Worm (Caenorhabditis elegans) whole organism, L3 larva: ENCODE measurements around the gene F55G11.4.

ENCODE experiments used
- ama-1 ChIP-seq: fragments of 150-350 bp; optimal IDR thresholded peaks from 2 replicates; lab custom pipeline; 2018
- fos-1 ChIP-seq: fragments of 150-350 bp; optimal IDR thresholded peaks from 2 replicates; lab custom pipeline; 2014; ENCODE audit warnings: missing biosample characterization, missing genetic modification characterization
- nhr-12 ChIP-seq: fragments of 150-350 bp; optimal IDR thresholded peaks from 2 replicates; lab custom pipeline; 2014; ENCODE audit warnings: missing biosample characterization, missing genetic modification characterization
- nhr-76 ChIP-seq: fragments of 150-350 bp; sonication (generic microtip); optimal IDR thresholded peaks from 5 replicates; lab custom pipeline; 2014; ENCODE audit warnings: missing biosample characterization, missing genetic modification characterization
- nhr-77 ChIP-seq: fragments of 150-350 bp; optimal IDR thresholded peaks from 2 replicates; lab custom pipeline; 2014; ENCODE audit warnings: missing biosample characterization, missing genetic modification characterization
- pha-4 ChIP-seq: fragments of 150-350 bp; optimal IDR thresholded peaks from 2 replicates; lab custom pipeline; 2014; ENCODE audit warnings: missing biosample characterization, missing genetic modification reagents, missing genetic modification characterization
- unc-39 ChIP-seq: sonication (generic microtip); optimal IDR thresholded peaks from 4 replicates; lab custom pipeline; 2017; ENCODE audit warnings: missing biosample characterization, missing genetic modification characterization
- unc-62 ChIP-seq: fragments of 150-350 bp; sonication (generic microtip); optimal IDR thresholded peaks from 4 replicates; lab custom pipeline; 2014; ENCODE audit warnings: missing biosample characterization, missing genetic modification reagents, missing genetic modification characterization

ce11 chrIV:12995886-12996285 is 22.5 kb downstream of the F55G11.4 start, which contains the start of gene K10D11.7:
- TF ChIP-seq nhr-12 (tag; lab: Kevin White, UChicago): no peak
- no peak for TF ChIP-seq nhr-77 (tag; lab: Kevin White, UChicago)
- TF ChIP-seq unc-39: no peak
- no peak for TF ChIP-seq pha-4 (tag; lab: Kevin White, UChicago)
- no peak for TF ChIP-seq fos-1 (tag; lab: Kevin White, UChicago)
- TF ChIP-seq nhr-76 (tag; lab: Kevin White, UChicago): no peak
- no peak for TF ChIP-seq unc-62 (GFP tag; lab: Kevin White, UChicago)
- no peak for TF ChIP-seq ama-1 (lab: Kevin White, UChicago)
